Worm (Caenorhabditis elegans): ENCODE measurements around the gene M03F8.7.

ce11 chrV:5973713-5974112 is 37.0 kb downstream of the M03F8.7 start:
- TF ChIP-seq ces-1 (GFP tag; optimal IDR thresholded peaks at IDR 0.05) (no peak), unc-130 (tag; optimal IDR thresholded peaks at IDR 0.05) (no peak), elt-3 (tag; optimal IDR thresholded peaks at IDR 0.05) (no peak), jun-1 (tag; optimal IDR thresholded peaks at IDR 0.05) (no peak), irx-1 (tag; optimal IDR thresholded peaks at IDR 0.05) (no peak), egl-27 (tag; optimal IDR thresholded peaks at IDR 0.05) (no peak), mdl-1 (tag; optimal IDR thresholded peaks at IDR 0.05) (no peak), pag-3 (tag; optimal IDR thresholded peaks at IDR 0.05; ENCODE audit: borderline replicate concordance, insufficient read depth) (no peak), blmp-1 (tag; optimal IDR thresholded peaks at IDR 0.05) (no peak), hpl-2 (GFP tag; optimal IDR thresholded peaks at IDR 0.05) (no peak), lin-13 (GFP tag; optimal IDR thresholded peaks at IDR 0.05) (no peak)
